Worm (Caenorhabditis elegans) whole organism, midembryonic: Measurements from ENCODE around the gene srz-6.

Source experiments
- T22C8.4 ChIP-seq: fragments of 200-800 bp; sonication (Bioruptor generic); IDR thresholded peaks from 2 replicates; pipeline ENCODE4 v1.3.6; 2022; ENCODE audit warnings: missing genetic modification characterization, missing compliant biosample characterization
- flt-1 ChIP-seq: fragments of 200-800 bp; sonication (Bioruptor generic); IDR thresholded peaks from 2 replicates; pipeline ENCODE4 v1.3.6; 2022; ENCODE audit warnings: missing genetic modification characterization, missing compliant biosample characterization
- klf-2 ChIP-seq: fragments of 200-800 bp; sonication (Bioruptor generic); conservative IDR thresholded peaks from 2 replicates; pipeline ENCODE4 v1.3.6; 2022; ENCODE audit warnings: missing genetic modification reagents, missing genetic modification characterization, missing compliant biosample characterization
- med-1 ChIP-seq: sonication (generic microtip); optimal IDR thresholded peaks from 2 replicates; lab custom pipeline; 2017; ENCODE audit warnings: missing genetic modification characterization, mild to moderate bottlenecking, missing compliant biosample characterization, antibody characterized with exemption, missing genetic modification reagents; ENCODE audit not compliant: insufficient read depth
- ref-1 ChIP-seq: fragments of 200-800 bp; sonication (Bioruptor generic); conservative IDR thresholded peaks from 2 replicates; pipeline ENCODE4 v1.3.6; 2022; ENCODE audit warnings: missing genetic modification reagents, missing genetic modification characterization, missing compliant biosample characterization
- tab-1 ChIP-seq: fragments of 200-800 bp; sonication (Bioruptor generic); IDR thresholded peaks from 2 replicates; pipeline ENCODE4 v1.3.6; 2022; ENCODE audit warnings: missing genetic modification characterization, missing compliant biosample characterization
- ztf-23 ChIP-seq: fragments of 200-800 bp; sonication (Bioruptor generic); IDR thresholded peaks from 2 replicates; pipeline ENCODE4 v1.3.6; 2022; ENCODE audit warnings: missing genetic modification reagents, missing genetic modification characterization, missing compliant biosample characterization
- ztf-29 ChIP-seq: fragments of 200-800 bp; sonication (Bioruptor generic); IDR thresholded peaks from 2 replicates; pipeline ENCODE4 v1.3.6; 2022; ENCODE audit warnings: missing genetic modification reagents, missing genetic modification characterization, missing compliant biosample characterization

DNA sequence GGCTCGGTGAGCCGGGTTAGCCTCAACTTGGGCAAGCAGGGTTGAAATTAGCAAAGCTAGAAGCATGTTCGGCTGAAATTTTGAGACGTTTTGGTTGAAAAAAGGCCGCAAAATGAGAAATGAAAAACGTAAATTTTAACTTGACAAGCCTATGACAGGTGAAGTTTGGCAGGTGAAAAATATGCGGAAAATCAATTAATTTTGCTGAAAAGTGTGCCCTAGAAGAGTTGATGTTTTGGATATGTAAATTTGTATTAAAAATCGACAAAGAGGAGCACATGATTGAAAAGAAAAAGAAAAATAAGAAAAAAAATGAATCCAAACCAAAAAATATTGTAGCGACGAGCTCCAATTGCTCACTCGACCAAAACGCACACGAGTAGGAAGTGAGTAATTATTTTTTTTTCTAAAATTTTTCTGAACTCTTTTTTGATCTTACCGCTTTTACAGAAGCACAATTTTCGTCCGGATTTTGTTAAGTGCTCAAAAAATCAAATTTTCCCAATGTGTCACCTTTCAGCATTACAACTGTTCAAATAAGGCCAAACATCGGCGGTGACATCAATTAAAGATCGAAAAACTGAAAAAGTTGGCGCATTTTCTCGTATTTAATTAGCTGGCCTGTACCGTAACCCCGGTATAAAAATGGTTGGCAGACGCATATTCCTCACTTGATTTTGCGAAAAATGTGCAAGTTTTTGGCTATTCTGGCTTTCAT, 20.7 kb upstream of the srz-6 start, which contains the start of the genes F15A4.5 and phat-8:
- TF ChIP-seq ztf-23 (no peak), flt-1 (GFP tag; lab: Robert Waterston, UW) (no peak), T22C8.4 (GFP tag; lab: Robert Waterston, UW) (no peak), tab-1 (GFP tag; lab: Robert Waterston, UW) (no peak), klf-2 (no peak), med-1 (no peak), ztf-29 (GFP tag; lab: Robert Waterston, UW) (no peak), ref-1 (no peak)
